Fruit fly (Drosophila melanogaster): Measurements from ENCODE around the gene Sgs3.
A peak's percentile ranks its signal among the peaks of the same experiment; 100 is the strongest.

dm6 chr3L:11487327-11487973, 24.6 kb upstream of the Sgs3 start, which contains the start of gene chrb:
- TF ChIP-seq Nf-YB (GFP tag; optimal IDR thresholded peaks at IDR 0.05) (peak; percentile 48), bowl (GFP tag; IDR thresholded peaks at IDR 0.05) (no peak), CG7556 (GFP tag; optimal IDR thresholded peaks at IDR 0.05) (no peak), ewg (GFP tag; optimal IDR thresholded peaks at IDR 0.05) (peak; percentile 59), CG11398 (GFP tag; optimal IDR thresholded peaks at IDR 0.05) (peak; percentile 43), CG9437 (GFP tag; optimal IDR thresholded peaks at IDR 0.05) (no peak), HmgD (GFP tag; optimal IDR thresholded peaks at IDR 0.05) (peak; percentile 81), rib (GFP tag; IDR thresholded peaks at IDR 0.05) (no peak; the same call in 1 of the 2 replicates), CG3847 (GFP tag; IDR thresholded peaks at IDR 0.05) (no peak), CG4404 (GFP tag; IDR thresholded peaks at IDR 0.05) (no peak), stc (GFP tag; IDR thresholded peaks at IDR 0.05) (peak; percentile 44; the same call in 1 of the 2 replicates), Trl (optimal IDR thresholded peaks at IDR 0.05) (peak; percentile 95 to 98), Trl (GFP tag; optimal IDR thresholded peaks at IDR 0.05) (peak; percentile 76)

Data from whole organism, embryonic.